Worm (Caenorhabditis elegans) whole organism, L2 larva: ENCODE measurements around the gene pnk-4.
A peak's percentile ranks its signal among the peaks of the same experiment; 100 is the strongest.

Experiments
- C34F6.9 ChIP-seq: fragments of 150-350 bp; optimal IDR thresholded peaks from 2 replicates; lab custom pipeline; 2014; ENCODE audit warnings: missing biosample characterization, missing genetic modification characterization
- F13H6.1 ChIP-seq: sonication (generic microtip); optimal IDR thresholded peaks from 2 replicates; lab custom pipeline; 2016; ENCODE audit warnings: missing genetic modification characterization, missing compliant biosample characterization
- R02D3.7 ChIP-seq: fragments of 150-350 bp; optimal IDR thresholded peaks from 2 replicates; lab custom pipeline; 2014; ENCODE audit warnings: missing biosample characterization, missing genetic modification characterization
- Y55F3AM.14 ChIP-seq: fragments of 200-800 bp; sonication (Bioruptor generic); optimal IDR thresholded peaks from 2 replicates; lab custom pipeline; 2018; ENCODE audit warnings: mild to moderate bottlenecking, missing genetic modification characterization, missing compliant biosample characterization
- ZK546.5 ChIP-seq: sonication (generic microtip); optimal IDR thresholded peaks from 2 replicates; lab custom pipeline; 2017; ENCODE audit warnings: missing biosample characterization, missing genetic modification characterization
- alr-1 ChIP-seq: fragments of 150-350 bp; optimal IDR thresholded peaks from 2 replicates; lab custom pipeline; 2014; ENCODE audit warnings: missing biosample characterization, missing genetic modification characterization
- aly-2 ChIP-seq: fragments of 150-350 bp; optimal IDR thresholded peaks from 2 replicates; lab custom pipeline; 2014; ENCODE audit warnings: missing biosample characterization, missing genetic modification characterization
- ama-1 ChIP-seq: fragments of 150-350 bp; optimal IDR thresholded peaks from 2 replicates; lab custom pipeline; 2018; ENCODE audit warnings: inconsistent platforms
- ceh-16 ChIP-seq: fragments of 150-350 bp; optimal IDR thresholded peaks from 2 replicates; lab custom pipeline; 2014; ENCODE audit warnings: missing biosample characterization, missing genetic modification characterization
- crh-2 ChIP-seq: sonication (generic microtip); optimal IDR thresholded peaks from 2 replicates; lab custom pipeline; 2017; ENCODE audit warnings: missing biosample characterization, missing genetic modification characterization
- egl-27 ChIP-seq: sonication (generic microtip); optimal IDR thresholded peaks from 3 replicates; lab custom pipeline; 2017; ENCODE audit warnings: missing biosample characterization, missing genetic modification reagents, missing genetic modification characterization
- elt-1 ChIP-seq: fragments of 150-350 bp; optimal IDR thresholded peaks from 2 replicates; lab custom pipeline; 2014; ENCODE audit warnings: missing biosample characterization, missing genetic modification characterization
- fos-1 ChIP-seq: fragments of 150-350 bp; optimal IDR thresholded peaks from 2 replicates; lab custom pipeline; 2014; ENCODE audit warnings: missing biosample characterization, missing genetic modification characterization
- gmeb-1 ChIP-seq: fragments of 150-350 bp; optimal IDR thresholded peaks from 2 replicates; lab custom pipeline; 2014; ENCODE audit warnings: missing biosample characterization, missing genetic modification characterization
- lin-13 ChIP-seq: fragments of 150-350 bp; optimal IDR thresholded peaks from 2 replicates; lab custom pipeline; 2014; ENCODE audit warnings: missing biosample characterization, missing genetic modification reagents, missing genetic modification characterization
- lsy-2 ChIP-seq, 2 experiments: fragments of 150-350 bp in 1 of 2; sonication (generic microtip) in 1 of 2; optimal IDR thresholded peaks; 2 replicates each; lab custom pipeline; 2014 to 2017; ENCODE audit warnings: missing biosample characterization in 2 of 2, missing genetic modification characterization in 2 of 2
- mab-5 ChIP-seq: fragments of 150-350 bp; optimal IDR thresholded peaks from 2 replicates; lab custom pipeline; 2014; ENCODE audit warnings: missing biosample characterization, missing genetic modification characterization
- mbf-1 ChIP-seq: sonication (generic microtip); optimal IDR thresholded peaks from 2 replicates; lab custom pipeline; 2017; ENCODE audit warnings: missing biosample characterization, missing genetic modification characterization
- nhr-10 ChIP-seq: sonication (generic microtip); optimal IDR thresholded peaks from 2 replicates; lab custom pipeline; 2017; ENCODE audit warnings: missing biosample characterization, missing genetic modification characterization
- nhr-11 ChIP-seq: fragments of 150-350 bp; optimal IDR thresholded peaks from 2 replicates; lab custom pipeline; 2014; ENCODE audit warnings: missing biosample characterization, missing genetic modification characterization
- nhr-129 ChIP-seq: fragments of 150-350 bp; optimal IDR thresholded peaks from 2 replicates; lab custom pipeline; 2014; ENCODE audit warnings: missing biosample characterization, missing genetic modification characterization
- nhr-23 ChIP-seq: fragments of 150-350 bp; optimal IDR thresholded peaks from 2 replicates; lab custom pipeline; 2014; ENCODE audit warnings: missing biosample characterization, missing genetic modification reagents, missing genetic modification characterization
- nhr-237 ChIP-seq: fragments of 150-350 bp; optimal IDR thresholded peaks from 2 replicates; lab custom pipeline; 2014; ENCODE audit warnings: missing biosample characterization, missing genetic modification characterization
- nhr-25 ChIP-seq: fragments of 150-350 bp; sonication (generic microtip); optimal IDR thresholded peaks from 3 replicates; lab custom pipeline; 2014; ENCODE audit warnings: missing biosample characterization, missing genetic modification characterization
- nhr-6 ChIP-seq: fragments of 150-350 bp; optimal IDR thresholded peaks from 2 replicates; lab custom pipeline; 2014; ENCODE audit warnings: missing biosample characterization, missing genetic modification characterization
- sem-4 ChIP-seq: fragments of 150-350 bp; optimal IDR thresholded peaks from 2 replicates; lab custom pipeline; 2014; ENCODE audit warnings: missing biosample characterization, missing genetic modification reagents, missing genetic modification characterization
- sma-3 ChIP-seq: sonication (generic microtip); optimal IDR thresholded peaks from 2 replicates; lab custom pipeline; 2016; ENCODE audit warnings: missing genetic modification reagents, missing genetic modification characterization, missing compliant biosample characterization
- sma-9 ChIP-seq, 2 experiments: fragments of 150-350 bp in 1 of 2; sonication (generic microtip) in 1 of 2; optimal IDR thresholded peaks; 2 replicates each; lab custom pipeline; 2014 to 2016; ENCODE audit warnings: missing genetic modification characterization in 2 of 2, mild to moderate bottlenecking in 1 of 2, missing biosample characterization in 1 of 2, missing compliant biosample characterization in 1 of 2, missing genetic modification reagents in 1 of 2, moderate library complexity in 1 of 2
- snpc-4 ChIP-seq: fragments of 150-350 bp; optimal IDR thresholded peaks from 2 replicates; lab custom pipeline; 2014; ENCODE audit warnings: missing biosample characterization, missing genetic modification characterization
- unc-39 ChIP-seq: fragments of 150-350 bp; optimal IDR thresholded peaks from 2 replicates; lab custom pipeline; 2014; ENCODE audit warnings: missing biosample characterization, missing genetic modification characterization
- unc-55 ChIP-seq: fragments of 150-350 bp; sonication (generic microtip); optimal IDR thresholded peaks from 3 replicates; lab custom pipeline; 2014; ENCODE audit warnings: missing biosample characterization, missing genetic modification reagents, missing genetic modification characterization
- unc-62 ChIP-seq: fragments of 150-350 bp; optimal IDR thresholded peaks from 2 replicates; lab custom pipeline; 2014; ENCODE audit warnings: missing biosample characterization, missing genetic modification reagents, missing genetic modification characterization
- zag-1 ChIP-seq: fragments of 150-350 bp; optimal IDR thresholded peaks from 2 replicates; lab custom pipeline; 2014; ENCODE audit warnings: missing biosample characterization, missing genetic modification characterization
- ztf-11 ChIP-seq: sonication (generic microtip); optimal IDR thresholded peaks from 2 replicates; lab custom pipeline; 2017; ENCODE audit warnings: missing biosample characterization, missing genetic modification characterization

pnk-4 gene

ce11 chrX:5060756-5061155 is 26.9 kb upstream of the pnk-4 start, which contains the start of gene C24H10.3:
C24H10.3 (plus strand) TSS chrX:5061056.
- TF ChIP-seq sem-4 (tag; lab: Kevin White, UChicago) (no peak), ceh-16 (no peak), mbf-1 (tag; lab: Kevin White, UChicago) (no peak), F13H6.1 (tag; lab: Kevin White, UChicago) (no peak)

- TF ChIP-seq elt-1: peak; percentile 82
- TF ChIP-seq nhr-11 (tag; lab: Kevin White, UChicago): no peak
- no peak for TF ChIP-seq nhr-6 (tag; lab: Kevin White, UChicago)
- TF ChIP-seq ama-1 (lab: Kevin White, UChicago): no peak
- TF ChIP-seq ceh-16: peak; percentile 43
- peak; percentile 36 for TF ChIP-seq sma-9 (GFP tag; optimal IDR thresholded peaks at IDR 0.05; lab: Kevin White, UChicago)
- no peak for TF ChIP-seq sma-9 (tag; optimal IDR thresholded peaks at IDR 0.05; lab: Kevin White, UChicago)
- no peak for TF ChIP-seq sem-4 (tag; lab: Kevin White, UChicago)
- no peak for TF ChIP-seq nhr-237 (tag; lab: Kevin White, UChicago)
- no peak for TF ChIP-seq Y55F3AM.14 (GFP tag; lab: Kevin White, UChicago)
- TF ChIP-seq unc-62 (GFP tag; lab: Kevin White, UChicago): no peak
- no peak for TF ChIP-seq nhr-129 (tag; lab: Kevin White, UChicago)
- TF ChIP-seq nhr-23 (tag; lab: Kevin White, UChicago): no peak
- TF ChIP-seq nhr-10 (tag; lab: Kevin White, UChicago): no peak
These were observed 25.9 kb upstream of the pnk-4 start for ce11 chrX:5061763-5062162.

- TF ChIP-seq ceh-16 (no peak), ZK546.5 (no peak), sma-9 (GFP tag; optimal IDR thresholded peaks at IDR 0.05; lab: Kevin White, UChicago) (peak; percentile 41), sma-9 (tag; optimal IDR thresholded peaks at IDR 0.05; lab: Kevin White, UChicago) (no peak), ztf-11 (tag; lab: Kevin White, UChicago) (no peak), sem-4 (tag; lab: Kevin White, UChicago) (peak; percentile 62), unc-55 (peak; percentile 52), nhr-25 (tag; lab: Kevin White, UChicago) (peak; percentile 20), Y55F3AM.14 (GFP tag; lab: Kevin White, UChicago) (peak; percentile 2), R02D3.7 (tag; lab: Kevin White, UChicago) (no peak), fos-1 (tag; lab: Kevin White, UChicago) (peak; percentile 35), crh-2 (tag; lab: Kevin White, UChicago) (no peak), unc-62 (GFP tag; lab: Kevin White, UChicago) (no peak), F13H6.1 (tag; lab: Kevin White, UChicago) (peak; percentile 69), nhr-129 (tag; lab: Kevin White, UChicago) (peak; percentile 72), lsy-2 (tag; optimal IDR thresholded peaks at IDR 0.05; lab: Kevin White, UChicago) (peak in 1 of 2 experiments; percentile 31), C34F6.9 (tag; lab: Kevin White, UChicago) (peak; percentile 6), aly-2 (tag; lab: Kevin White, UChicago) (no peak), nhr-237 (tag; lab: Kevin White, UChicago) (no peak), gmeb-1 (tag; lab: Kevin White, UChicago) (peak; percentile 41), sma-3 (peak; percentile 14), lin-13 (GFP tag; lab: Kevin White, UChicago) (no peak)
These were observed 23.6 kb upstream of the pnk-4 start, which contains the start of gene C24H10.2 for ce11 chrX:5063750-5064652. C24H10.2 (plus strand) TSS chrX:5064602.

- TF ChIP-seq ceh-16 (no peak), unc-55 (no peak), mbf-1 (tag; lab: Kevin White, UChicago) (no peak), ama-1 (lab: Kevin White, UChicago) (no peak), lin-13 (GFP tag; lab: Kevin White, UChicago) (no peak), unc-39 (no peak), egl-27 (no peak), mab-5 (tag; lab: Kevin White, UChicago) (no peak), sem-4 (tag; lab: Kevin White, UChicago) (no peak), zag-1 (tag; lab: Kevin White, UChicago) (no peak), nhr-129 (tag; lab: Kevin White, UChicago) (no peak), aly-2 (tag; lab: Kevin White, UChicago) (no peak), ZK546.5 (no peak), crh-2 (tag; lab: Kevin White, UChicago) (no peak), ztf-11 (tag; lab: Kevin White, UChicago) (no peak), nhr-23 (tag; lab: Kevin White, UChicago) (no peak), R02D3.7 (tag; lab: Kevin White, UChicago) (no peak), fos-1 (tag; lab: Kevin White, UChicago) (no peak), alr-1 (no peak), snpc-4 (no peak)
- TF ChIP-seq, all 48 proteins: peak for 0
These were observed 21.1 kb upstream of the pnk-4 start for ce11 chrX:5066570-5066969.
